Fruit fly (Drosophila melanogaster) whole organism, prepupa: ENCODE results near the gene CG5342.

Source experiments
- CG31627 ChIP-seq: fragments of 200-800 bp; sonication (Bioruptor generic); optimal IDR thresholded peaks from 3 replicates; lab custom pipeline; 2016; ENCODE audit warnings: missing biosample characterization, missing genetic modification characterization
- Eip75B ChIP-seq: fragments of 200-800 bp; sonication (Bioruptor generic); optimal IDR thresholded peaks from 3 replicates; lab custom pipeline; 2016; ENCODE audit warnings: missing biosample characterization, missing genetic modification characterization
- Eip93F ChIP-seq: fragments of 200-800 bp; sonication (Bioruptor generic); optimal IDR thresholded peaks from 2 replicates; lab custom pipeline; 2016; ENCODE audit warnings: missing biosample characterization, mild to moderate bottlenecking, missing genetic modification characterization
- Lpt ChIP-seq: fragments of 200-800 bp; sonication (Bioruptor generic); optimal IDR thresholded peaks from 3 replicates; lab custom pipeline; 2016; ENCODE audit warnings: missing biosample characterization, missing genetic modification characterization
- OdsH ChIP-seq: fragments of 200-800 bp; sonication (Bioruptor generic); optimal IDR thresholded peaks from 3 replicates; lab custom pipeline; 2016; ENCODE audit warnings: missing biosample characterization, missing genetic modification characterization
- cyc ChIP-seq: fragments of 200-800 bp; sonication (Bioruptor generic); optimal IDR thresholded peaks from 3 replicates; lab custom pipeline; 2016; ENCODE audit warnings: missing biosample characterization, missing genetic modification characterization
- eg ChIP-seq: fragments of 200-800 bp; sonication (Bioruptor generic); IDR thresholded peaks from 3 replicates; pipeline ENCODE4 v1.3.6; 2022; ENCODE audit warnings: missing biosample characterization, missing genetic modification characterization
- esn ChIP-seq: fragments of 200-800 bp; sonication (Bioruptor generic); optimal IDR thresholded peaks from 2 replicates; lab custom pipeline; 2016; ENCODE audit warnings: missing biosample characterization, mild to moderate bottlenecking, missing genetic modification characterization, moderate library complexity
- fd85E ChIP-seq: fragments of 200-800 bp; sonication (Bioruptor generic); optimal IDR thresholded peaks from 3 replicates; lab custom pipeline; 2016; ENCODE audit warnings: missing biosample characterization, missing genetic modification characterization

Gene CG5342

DNA sequence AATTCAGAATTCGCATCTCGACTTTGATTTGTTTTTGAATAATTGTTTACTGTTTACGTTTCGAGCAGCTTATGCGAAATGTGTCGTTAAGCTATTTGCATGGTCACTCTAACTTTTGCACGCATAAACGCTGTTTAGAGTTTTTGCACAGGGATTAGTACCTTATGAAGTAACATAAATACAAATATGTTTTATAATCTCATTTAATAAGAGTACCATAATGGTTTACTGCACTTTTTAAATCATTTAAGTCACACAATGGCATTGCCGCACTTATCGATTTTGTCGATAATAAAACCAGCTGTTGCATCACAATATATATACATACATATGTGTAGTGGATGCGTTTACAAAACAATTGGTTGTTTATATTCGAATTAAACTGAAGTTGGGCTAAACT lies 47.9 kb downstream of the CG5342 start, which contains the start of the genes CG6813 and CG18764:
CG6813 (minus strand) TSS at position 68 of the 400 bp plus-strand sequence.
CG18764 (plus strand) TSS at position 319 of the 400 bp plus-strand sequence.
- TF ChIP-seq esn (peak; percentile 27), Eip93F (GFP tag; lab: Kevin White, UChicago) (peak; percentile 26), Eip75B (GFP tag; lab: Kevin White, UChicago) (no peak), fd85E (GFP tag; lab: Kevin White, UChicago) (no peak), eg (GFP tag; lab: Robert Waterston, UW) (no peak), OdsH (GFP tag; lab: Kevin White, UChicago) (no peak)

DNA sequence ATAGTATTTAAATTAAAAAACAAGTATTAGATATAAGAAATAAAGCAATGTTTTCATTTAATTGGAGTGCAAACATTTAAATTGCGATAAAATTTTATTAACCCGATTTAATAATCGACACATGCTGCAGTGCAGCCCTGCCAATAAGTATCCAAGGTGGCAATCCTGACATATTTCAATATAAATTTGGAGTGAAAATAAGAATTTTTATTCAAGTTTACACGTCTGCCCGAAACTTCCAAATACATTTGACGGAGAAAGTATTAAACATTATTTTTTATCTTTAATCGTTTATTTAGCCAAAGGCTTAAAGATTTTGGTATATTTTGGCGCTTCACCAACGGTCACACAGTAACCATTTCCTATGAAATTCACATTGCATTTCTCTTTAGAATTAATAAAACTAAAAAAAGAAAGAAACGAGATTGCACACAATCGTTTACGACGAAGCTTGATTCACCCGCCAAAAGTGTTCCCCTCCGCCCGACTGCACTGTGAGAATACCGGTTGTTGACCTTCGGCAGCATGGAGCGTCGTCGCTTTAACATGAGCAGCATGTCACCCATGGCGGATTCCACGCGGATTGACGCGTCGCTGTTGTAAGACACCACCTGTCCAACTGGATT lies 49.9 kb downstream of the CG5342 start, which contains the start of gene CG14712:
CG14712 (plus strand) TSS at position 344 of the 626 bp plus-strand sequence.
- TF ChIP-seq CG31627 (GFP tag; lab: Kevin White, UChicago) (peak; percentile 13), cyc (GFP tag; lab: Kevin White, UChicago) (peak; percentile 18), Lpt (GFP tag; lab: Kevin White, UChicago) (no peak)
